Worm (Caenorhabditis elegans) whole organism, L4 larva: ENCODE measurements around the gene ref-2.

ENCODE experiments used
- ZK546.5 ChIP-seq, 2 experiments: sonication (generic microtip); optimal IDR thresholded peaks; 2 replicates each; lab custom pipeline; 2017; ENCODE audit warnings: missing biosample characterization in 2 of 2, missing genetic modification characterization in 2 of 2
- fkh-10 ChIP-seq: fragments of 150-350 bp; optimal IDR thresholded peaks from 2 replicates; lab custom pipeline; 2014; ENCODE audit warnings: missing biosample characterization, missing genetic modification reagents, missing genetic modification characterization
- lin-15B ChIP-seq: fragments of 150-350 bp; sonication (generic microtip); optimal IDR thresholded peaks from 3 replicates; lab custom pipeline; 2014; ENCODE audit warnings: missing biosample characterization, missing genetic modification characterization
- mdl-1 ChIP-seq, 2 experiments: fragments of 150-350 bp in 1 of 2; sonication (generic microtip) in 1 of 2; optimal IDR thresholded peaks; 2 replicates each; lab custom pipeline; 2014 to 2017; ENCODE audit warnings: missing biosample characterization in 2 of 2, missing genetic modification characterization in 2 of 2
- nhr-237 ChIP-seq: sonication (generic microtip); optimal IDR thresholded peaks from 2 replicates; lab custom pipeline; 2017; ENCODE audit warnings: missing biosample characterization, missing genetic modification characterization
- pha-4 ChIP-seq, 2 experiments: fragments of 150-350 bp in 1 of 2; fragments of 200-800 bp in 1 of 2; sonication (Bioruptor generic) in 1 of 2; IDR thresholded peaks in 1 of 2; optimal IDR thresholded peaks in 1 of 2; 2 replicates each; pipeline versions ENCODE4 v1.3.6 to Lab custom; 2014 to 2022; ENCODE audit warnings: missing genetic modification characterization in 2 of 2, missing genetic modification reagents in 2 of 2, missing biosample characterization in 1 of 2, missing compliant biosample characterization in 1 of 2
- zip-2 ChIP-seq: fragments of 150-350 bp; optimal IDR thresholded peaks from 2 replicates; lab custom pipeline; 2014; ENCODE audit warnings: missing biosample characterization, missing genetic modification characterization

- TF ChIP-seq fkh-10 (GFP tag; lab: Kevin White, UChicago) (no peak), ZK546.5 (tag; optimal IDR thresholded peaks at IDR 0.05; lab: Kevin White, UChicago) (no peak), pha-4 (GFP tag; IDR thresholded peaks at IDR 0.05; lab: Robert Waterston, UW) (no peak), pha-4 (tag; optimal IDR thresholded peaks at IDR 0.05; lab: Kevin White, UChicago) (no peak), zip-2 (tag; lab: Kevin White, UChicago) (no peak), nhr-237 (tag; lab: Kevin White, UChicago) (no peak), lin-15B (tag; lab: Kevin White, UChicago) (no peak), mdl-1 (tag; optimal IDR thresholded peaks at IDR 0.05; lab: Kevin White, UChicago) (no peak)
These were observed 10.5 kb upstream of the ref-2 start for ce11 chrX:7733571-7733970.
